Fruit fly (Drosophila melanogaster) whole organism, prepupa: Measurements from ENCODE around the gene CG8119.

Source experiments
- Blimp-1 ChIP-seq: fragments of 200-800 bp; sonication (Bioruptor generic); optimal IDR thresholded peaks from 3 replicates; lab custom pipeline; 2017; ENCODE audit warnings: missing biosample characterization, missing genetic modification characterization, mild to moderate bottlenecking, moderate library complexity, missing genetic modification reagents
- CG11294 ChIP-seq: fragments of 200-800 bp; sonication (Bioruptor generic); IDR thresholded peaks from 2 replicates; pipeline ENCODE4 v1.3.6; 2022; ENCODE audit warnings: missing biosample characterization, missing genetic modification characterization
- CG11902 ChIP-seq: fragments of 200-800 bp; sonication (Bioruptor generic); optimal IDR thresholded peaks from 3 replicates; lab custom pipeline; 2016; ENCODE audit warnings: missing biosample characterization, missing genetic modification characterization
- CG15336 ChIP-seq: fragments of 200-800 bp; sonication (Bioruptor generic); IDR thresholded peaks from 2 replicates; pipeline ENCODE4 v1.3.6; 2022; ENCODE audit warnings: missing biosample characterization, missing genetic modification characterization
- CG1621 ChIP-seq: fragments of 200-800 bp; sonication (Bioruptor generic); optimal IDR thresholded peaks from 3 replicates; lab custom pipeline; 2018; ENCODE audit warnings: missing biosample characterization, mild to moderate bottlenecking, missing genetic modification characterization
- CG16779 ChIP-seq: fragments of 200-800 bp; sonication (Bioruptor generic); optimal IDR thresholded peaks from 3 replicates; lab custom pipeline; 2017; ENCODE audit warnings: missing biosample characterization, mild to moderate bottlenecking, missing genetic modification characterization
- CG32006 ChIP-seq: fragments of 200-800 bp; sonication (Bioruptor generic); optimal IDR thresholded peaks from 3 replicates; lab custom pipeline; 2017; ENCODE audit warnings: missing biosample characterization, mild to moderate bottlenecking, missing genetic modification characterization
- CG34406 ChIP-seq: fragments of 200-800 bp; sonication (Bioruptor generic); optimal IDR thresholded peaks from 3 replicates; lab custom pipeline; 2016; ENCODE audit warnings: missing biosample characterization, missing genetic modification characterization
- CG4318 ChIP-seq: fragments of 200-800 bp; sonication (Bioruptor generic); optimal IDR thresholded peaks from 3 replicates; lab custom pipeline; 2017; ENCODE audit warnings: missing biosample characterization, mild to moderate bottlenecking, missing genetic modification characterization
- CG6276 ChIP-seq: fragments of 200-800 bp; sonication (Bioruptor generic); optimal IDR thresholded peaks from 2 replicates; lab custom pipeline; 2017; ENCODE audit warnings: missing biosample characterization, mild to moderate bottlenecking, missing genetic modification characterization
- CG6792 ChIP-seq: fragments of 200-800 bp; sonication (Bioruptor generic); optimal IDR thresholded peaks from 3 replicates; lab custom pipeline; 2016; ENCODE audit warnings: missing biosample characterization, missing genetic modification characterization
- CG6854 ChIP-seq: fragments of 200-800 bp; sonication (Bioruptor generic); optimal IDR thresholded peaks from 2 replicates; lab custom pipeline; 2017; ENCODE audit warnings: missing biosample characterization, mild to moderate bottlenecking, missing genetic modification characterization
- CG8119 ChIP-seq: fragments of 200-800 bp; sonication (Bioruptor generic); IDR thresholded peaks from 3 replicates; pipeline ENCODE4 v1.3.6; 2022; ENCODE audit warnings: missing biosample characterization, missing genetic modification characterization
- CG8319 ChIP-seq: fragments of 200-800 bp; sonication (Bioruptor generic); optimal IDR thresholded peaks from 3 replicates; lab custom pipeline; 2016; ENCODE audit warnings: missing biosample characterization, missing genetic modification characterization
- Eip75B ChIP-seq: fragments of 200-800 bp; sonication (Bioruptor generic); optimal IDR thresholded peaks from 3 replicates; lab custom pipeline; 2016; ENCODE audit warnings: missing biosample characterization, missing genetic modification characterization
- Eip78C ChIP-seq: fragments of 200-800 bp; sonication (Bioruptor generic); peaks from one replicate; lab custom pipeline; 2016; ENCODE audit warnings: missing biosample characterization, missing genetic modification characterization
- Ets96B ChIP-seq: fragments of 200-800 bp; optimal IDR thresholded peaks from 2 replicates; lab custom pipeline; 2019; ENCODE audit warnings: missing biosample characterization, mild to moderate bottlenecking, missing genetic modification characterization, moderate library complexity
- Hr4 ChIP-seq: fragments of 200-800 bp; sonication (Bioruptor generic); optimal IDR thresholded peaks from 3 replicates; lab custom pipeline; 2016; ENCODE audit warnings: missing biosample characterization, missing genetic modification characterization
- Lpt ChIP-seq: fragments of 200-800 bp; sonication (Bioruptor generic); optimal IDR thresholded peaks from 3 replicates; lab custom pipeline; 2016; ENCODE audit warnings: missing biosample characterization, missing genetic modification characterization
- Smox ChIP-seq: fragments of 200-800 bp; sonication (Bioruptor generic); optimal IDR thresholded peaks from 3 replicates; lab custom pipeline; 2016; ENCODE audit warnings: missing biosample characterization, missing genetic modification characterization
- Sox102F ChIP-seq: fragments of 200-800 bp; sonication (Bioruptor generic); optimal IDR thresholded peaks from 2 replicates; lab custom pipeline; 2016; ENCODE audit warnings: missing biosample characterization, mild to moderate bottlenecking, missing genetic modification characterization
- Sox14 ChIP-seq: fragments of 200-800 bp; sonication (Bioruptor generic); optimal IDR thresholded peaks from 3 replicates; lab custom pipeline; 2016; ENCODE audit warnings: missing biosample characterization, missing genetic modification characterization
- Sox15 ChIP-seq: fragments of 200-800 bp; sonication (Bioruptor generic); optimal IDR thresholded peaks from 3 replicates; lab custom pipeline; 2016; ENCODE audit warnings: missing biosample characterization, missing genetic modification characterization
- achi ChIP-seq: fragments of 200-800 bp; sonication (Bioruptor generic); optimal IDR thresholded peaks from 3 replicates; lab custom pipeline; 2016; ENCODE audit warnings: missing biosample characterization, missing genetic modification characterization
- acj6 ChIP-seq: fragments of 200-800 bp; sonication (Bioruptor generic); optimal IDR thresholded peaks from 3 replicates; lab custom pipeline; 2016; ENCODE audit warnings: missing biosample characterization, missing genetic modification characterization
- dac ChIP-seq: fragments of 200-800 bp; sonication (Bioruptor generic); optimal IDR thresholded peaks from 2 replicates; lab custom pipeline; 2017; ENCODE audit warnings: missing biosample characterization, mild to moderate bottlenecking, missing genetic modification characterization
- dsx ChIP-seq: fragments of 200-800 bp; optimal IDR thresholded peaks from 3 replicates; lab custom pipeline; 2019; ENCODE audit warnings: missing biosample characterization, mild to moderate bottlenecking, missing genetic modification characterization, moderate library complexity; ENCODE audit not compliant: poor library complexity, severe bottlenecking
- eg ChIP-seq: fragments of 200-800 bp; sonication (Bioruptor generic); IDR thresholded peaks from 3 replicates; pipeline ENCODE4 v1.3.6; 2022; ENCODE audit warnings: missing biosample characterization, missing genetic modification characterization
- esn ChIP-seq: fragments of 200-800 bp; sonication (Bioruptor generic); optimal IDR thresholded peaks from 2 replicates; lab custom pipeline; 2016; ENCODE audit warnings: missing biosample characterization, mild to moderate bottlenecking, missing genetic modification characterization, moderate library complexity
- fd59A ChIP-seq: fragments of 200-800 bp; sonication (Bioruptor generic); optimal IDR thresholded peaks from 2 replicates; lab custom pipeline; 2017; ENCODE audit warnings: missing biosample characterization, mild to moderate bottlenecking, missing genetic modification characterization, missing genetic modification reagents
- fkh ChIP-seq: fragments of 200-800 bp; sonication (Bioruptor generic); optimal IDR thresholded peaks from 3 replicates; lab custom pipeline; 2017; ENCODE audit warnings: missing biosample characterization, mild to moderate bottlenecking, missing genetic modification characterization, moderate library complexity
- lz ChIP-seq: fragments of 200-800 bp; sonication (Bioruptor generic); optimal IDR thresholded peaks from 3 replicates; lab custom pipeline; 2016; ENCODE audit warnings: missing biosample characterization, missing genetic modification characterization
- net ChIP-seq: fragments of 200-800 bp; sonication (Bioruptor generic); optimal IDR thresholded peaks from 3 replicates; lab custom pipeline; 2016; ENCODE audit warnings: missing biosample characterization, missing genetic modification characterization
- pdm3 ChIP-seq: fragments of 200-800 bp; sonication (Bioruptor generic); optimal IDR thresholded peaks from 3 replicates; lab custom pipeline; 2016; ENCODE audit warnings: missing biosample characterization, missing genetic modification characterization
- salr ChIP-seq, 2 experiments: fragments of 200-800 bp; sonication (Bioruptor generic); optimal IDR thresholded peaks; 3 replicates each; lab custom pipeline; 2016 to 2018; ENCODE audit warnings: missing biosample characterization in 2 of 2, missing genetic modification characterization in 2 of 2, mild to moderate bottlenecking in 1 of 2
- spab ChIP-seq: fragments of 200-800 bp; sonication (Bioruptor generic); optimal IDR thresholded peaks from 2 replicates; lab custom pipeline; 2017; ENCODE audit warnings: missing biosample characterization, mild to moderate bottlenecking, missing genetic modification characterization, missing genetic modification reagents
- ss ChIP-seq, 2 experiments: fragments of 200-800 bp; sonication (Bioruptor generic); optimal IDR thresholded peaks; 2 replicates in 1 of 2; 3 replicates in 1 of 2; lab custom pipeline; 2017 to 2018; ENCODE audit warnings: mild to moderate bottlenecking in 2 of 2, missing biosample characterization in 2 of 2, missing genetic modification characterization in 2 of 2, moderate library complexity in 1 of 2
- svp ChIP-seq: fragments of 200-800 bp; sonication (Bioruptor generic); peaks from one replicate; lab custom pipeline; 2016; ENCODE audit warnings: missing biosample characterization, missing genetic modification characterization
- topi ChIP-seq: fragments of 200-800 bp; sonication (Bioruptor generic); optimal IDR thresholded peaks from 3 replicates; lab custom pipeline; 2016; ENCODE audit warnings: missing biosample characterization, missing genetic modification characterization
- vri ChIP-seq: fragments of 200-800 bp; sonication (Bioruptor generic); optimal IDR thresholded peaks from 3 replicates; lab custom pipeline; 2016; ENCODE audit warnings: missing biosample characterization, mild to moderate bottlenecking, missing genetic modification characterization

CG8119 gene

DNA sequence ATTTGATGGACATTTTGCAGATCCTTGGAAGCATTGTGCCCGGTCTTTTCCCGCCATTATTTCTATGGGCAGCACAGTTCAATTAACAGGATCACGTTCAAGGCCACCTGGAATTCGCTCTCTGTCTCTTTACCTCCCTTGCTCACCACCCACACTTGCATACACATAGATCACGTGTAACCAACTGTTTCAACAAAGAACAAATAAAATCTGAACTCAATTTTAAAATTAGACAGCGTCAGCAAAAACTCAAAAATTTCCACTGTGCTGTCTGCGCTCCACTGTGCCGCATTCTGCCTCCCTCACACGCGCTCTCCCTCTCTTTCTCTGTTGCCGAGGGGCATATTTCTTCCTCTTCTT, 47.2 kb downstream of the CG8119 start (continued):
- TF ChIP-seq CG32006 (GFP tag; lab: Kevin White, UChicago), result no peak
- TF ChIP-seq Lpt (GFP tag; lab: Kevin White, UChicago), result no peak
- TF ChIP-seq spab (GFP tag; lab: Kevin White, UChicago), result no peak
- TF ChIP-seq achi (GFP tag; lab: Kevin White, UChicago), result peak; percentile 37
- no peak for TF ChIP-seq CG6276 (GFP tag; lab: Kevin White, UChicago)
- peak; percentile 36 for TF ChIP-seq Eip75B (GFP tag; lab: Kevin White, UChicago)
- TF ChIP-seq topi (GFP tag; lab: Kevin White, UChicago), result no peak
- TF ChIP-seq Sox15 (GFP tag; lab: Kevin White, UChicago), result no peak
- no peak for TF ChIP-seq dsx (GFP tag; lab: Kevin White, UChicago)
- TF ChIP-seq vri (GFP tag; lab: Kevin White, UChicago), result no peak
- no peak for TF ChIP-seq CG34406 (GFP tag; lab: Kevin White, UChicago)
- TF ChIP-seq CG6792 (GFP tag; lab: Kevin White, UChicago), result peak; percentile 37
- TF ChIP-seq salr (GFP tag; optimal IDR thresholded peaks at IDR 0.05; lab: Kevin White, UChicago), result no peak
- no peak for TF ChIP-seq eg (GFP tag; lab: Robert Waterston, UW)
- no peak for TF ChIP-seq CG4318 (GFP tag; lab: Kevin White, UChicago)
- no peak for TF ChIP-seq CG11294
- no peak for TF ChIP-seq Sox102F (GFP tag; lab: Kevin White, UChicago)
- TF ChIP-seq CG15336 (GFP tag; lab: Robert Waterston, UW), result peak; percentile 38; the same call in 1 of the 2 replicates
- TF ChIP-seq lz, result peak; percentile 6
- no peak for TF ChIP-seq fkh (GFP tag; lab: Kevin White, UChicago)
- TF ChIP-seq, all 60 proteins: peak for 17

DNA sequence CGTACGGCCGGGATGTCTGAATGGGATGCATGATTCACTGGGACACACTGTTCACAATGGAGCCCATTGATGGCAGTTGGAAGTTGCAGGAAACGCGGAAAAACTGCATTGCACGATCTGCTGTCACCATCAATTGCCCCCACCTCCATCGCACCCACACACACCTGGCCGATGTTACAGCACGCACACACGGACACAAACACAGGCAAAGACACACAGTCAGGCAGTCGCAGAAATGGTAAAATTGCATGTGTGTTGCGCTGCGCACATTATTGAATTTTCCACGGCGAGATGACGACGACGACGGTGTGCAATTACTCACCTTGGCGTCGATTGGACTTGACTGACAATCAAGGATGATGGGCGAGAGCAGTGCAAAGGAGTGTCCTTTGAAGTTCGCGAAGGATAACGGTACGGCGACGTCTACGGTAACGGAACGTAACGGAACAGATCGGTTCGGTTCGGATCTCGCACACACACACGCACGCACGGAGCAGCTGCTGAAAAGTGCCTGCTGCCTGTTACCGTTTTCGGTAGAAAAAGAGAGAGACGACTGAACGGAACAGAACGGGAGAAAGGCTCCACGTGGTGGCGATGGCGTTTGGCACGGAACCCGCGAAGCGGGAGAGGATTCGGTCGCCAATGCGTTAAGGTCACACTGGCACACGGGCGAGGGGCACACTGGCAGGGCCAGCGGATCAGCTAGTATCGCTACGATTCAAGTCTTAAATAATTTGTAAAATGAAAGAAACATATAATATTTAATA, 47.8 kb downstream of the CG8119 start, which contains the start of the genes CG9281 and CG15601:
Gene CG9281, minus strand, starts transcription at position 556 of the 767 bp plus-strand sequence.
Gene CG15601, plus strand, starts transcription at position 664 of the 767 bp plus-strand sequence.
- TF ChIP-seq CG6792 (GFP tag; lab: Kevin White, UChicago) (no peak), ss (GFP tag; optimal IDR thresholded peaks at IDR 0.05; lab: Kevin White, UChicago) (peak; percentile 24 to 60), CG1621 (tag; lab: Kevin White, UChicago) (peak; percentile 13), svp (GFP tag; lab: Kevin White, UChicago) (peak; percentile 52), CG11902 (no peak), vri (GFP tag; lab: Kevin White, UChicago) (peak; percentile 63), eg (GFP tag; lab: Robert Waterston, UW) (peak; percentile 44; the same call in 2 of the 3 replicates), Eip78C (GFP tag; lab: Kevin White, UChicago) (peak; percentile 54), topi (GFP tag; lab: Kevin White, UChicago) (no peak), CG6854 (GFP tag; lab: Kevin White, UChicago) (peak; percentile 55), dac (GFP tag; lab: Kevin White, UChicago) (no peak)

DNA sequence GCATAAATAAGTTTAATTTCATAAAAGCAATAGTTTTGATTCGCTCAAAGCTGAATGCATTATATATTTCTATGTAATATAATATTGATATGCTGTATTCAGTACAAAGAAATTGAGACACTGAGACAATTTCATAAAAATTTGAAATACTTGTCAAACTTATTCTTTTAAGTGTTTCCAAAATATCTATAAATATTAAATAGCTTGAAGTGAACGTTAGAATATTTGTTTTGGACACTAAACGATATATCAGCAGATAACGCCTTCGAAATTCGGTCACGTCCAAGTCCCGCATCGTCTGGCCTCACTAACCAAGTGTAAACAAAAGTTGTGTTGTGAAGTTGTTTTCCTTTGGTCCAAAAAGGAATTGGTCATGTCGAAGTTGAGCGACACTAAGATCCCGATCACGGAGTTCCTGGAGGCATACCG, 48.4 kb downstream of the CG8119 start:
- TF ChIP-seq svp (GFP tag; lab: Kevin White, UChicago), result peak; percentile 48
- TF ChIP-seq acj6, result no peak
- TF ChIP-seq ss (GFP tag; optimal IDR thresholded peaks at IDR 0.05; lab: Kevin White, UChicago), result no peak
- TF ChIP-seq fkh (GFP tag; lab: Kevin White, UChicago), result peak; percentile 74
- TF ChIP-seq esn, result no peak
- TF ChIP-seq CG34406 (GFP tag; lab: Kevin White, UChicago), result no peak
- TF ChIP-seq Ets96B, result no peak
- TF ChIP-seq Eip78C (GFP tag; lab: Kevin White, UChicago), result peak; percentile 43
- no peak for TF ChIP-seq pdm3 (GFP tag; lab: Kevin White, UChicago)

DNA sequence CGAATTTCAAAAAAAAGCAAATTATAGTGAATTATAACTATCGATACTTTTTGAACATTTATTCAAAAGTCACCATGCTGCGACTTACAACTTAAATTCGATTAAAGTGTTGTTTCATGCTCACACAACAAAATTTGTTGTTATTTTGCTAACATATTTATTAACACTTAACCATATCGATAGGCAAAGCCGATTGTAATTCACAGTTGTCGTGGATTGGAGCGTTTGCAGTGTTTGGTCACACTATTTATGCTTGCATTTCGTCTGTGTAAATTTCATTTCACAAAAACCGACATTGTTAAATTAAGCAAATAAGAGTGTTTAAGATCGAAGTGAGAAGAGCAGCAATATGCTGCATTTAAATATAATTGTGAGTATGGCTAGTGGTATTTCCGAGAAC, 50.0 kb downstream of the CG8119 start, which contains the start of gene HUWE1:
Gene HUWE1, plus strand, starts transcription at position 220 of the 400 bp plus-strand sequence.
- no peak for TF ChIP-seq CG11294
- TF ChIP-seq CG34406 (GFP tag; lab: Kevin White, UChicago), result no peak
- TF ChIP-seq fd59A (GFP tag; lab: Kevin White, UChicago), result no peak
- TF ChIP-seq CG8319 (GFP tag; lab: Kevin White, UChicago), result no peak
- no peak for TF ChIP-seq CG6276 (GFP tag; lab: Kevin White, UChicago)
- no peak for TF ChIP-seq salr (GFP tag; optimal IDR thresholded peaks at IDR 0.05; lab: Kevin White, UChicago)
- no peak for TF ChIP-seq CG16779 (tag; lab: Kevin White, UChicago)
- peak; percentile 17 for TF ChIP-seq Sox14 (GFP tag; lab: Kevin White, UChicago)
- TF ChIP-seq eg (GFP tag; lab: Robert Waterston, UW), result no peak
- no peak for TF ChIP-seq Hr4 (GFP tag; lab: Kevin White, UChicago)
- no peak for TF ChIP-seq net (GFP tag; lab: Kevin White, UChicago)
- TF ChIP-seq Sox15 (GFP tag; lab: Kevin White, UChicago), result no peak
- TF ChIP-seq CG6854 (GFP tag; lab: Kevin White, UChicago), result peak; percentile 47
- no peak for TF ChIP-seq CG8119
- no peak for TF ChIP-seq CG6792 (GFP tag; lab: Kevin White, UChicago)
- TF ChIP-seq pdm3 (GFP tag; lab: Kevin White, UChicago), result no peak
- no peak for TF ChIP-seq achi (GFP tag; lab: Kevin White, UChicago)
- TF ChIP-seq esn, result peak; percentile 10
- TF ChIP-seq dsx (GFP tag; lab: Kevin White, UChicago), result peak; percentile 25
- no peak for TF ChIP-seq Blimp-1 (GFP tag; lab: Kevin White, UChicago)
- TF ChIP-seq Smox (GFP tag; lab: Kevin White, UChicago), result no peak
- 0 out of 2 replicates have a peak, but pooled peaks have one; percentile 14 for TF ChIP-seq CG15336 (GFP tag; lab: Robert Waterston, UW)
- no peak for TF ChIP-seq ss (GFP tag; optimal IDR thresholded peaks at IDR 0.05; lab: Kevin White, UChicago)
- TF ChIP-seq svp (GFP tag; lab: Kevin White, UChicago), result no peak
